Fruit fly (Drosophila melanogaster) whole organism, embryonic: ENCODE data around the gene scaf6.
A peak's percentile ranks its signal among the peaks of the same experiment; 100 is the strongest.

ENCODE experiments used
- Aef1 ChIP-seq: fragments of 200-800 bp; sonication (Bioruptor generic); IDR thresholded peaks from 3 replicates; pipeline ENCODE4 v1.3.6; 2022; ENCODE audit warnings: missing biosample characterization, missing genetic modification characterization
- Antp ChIP-seq: fragments of 200-800 bp; sonication (Bioruptor generic); optimal IDR thresholded peaks from 3 replicates; lab custom pipeline; 2016; ENCODE audit warnings: missing biosample characterization, missing genetic modification characterization
- C15 ChIP-seq: fragments of 200-800 bp; sonication (Bioruptor generic); IDR thresholded peaks from 3 replicates; pipeline ENCODE4 v1.3.6; 2022; ENCODE audit warnings: missing biosample characterization, missing genetic modification characterization
- CG10543 ChIP-seq: fragments of 200-800 bp; sonication (Bioruptor generic); optimal IDR thresholded peaks from 3 replicates; lab custom pipeline; 2017; ENCODE audit warnings: missing biosample characterization, mild to moderate bottlenecking, missing genetic modification characterization, moderate library complexity
- CG11504 ChIP-seq: fragments of 200-800 bp; sonication (Bioruptor generic); optimal IDR thresholded peaks from 3 replicates; lab custom pipeline; 2019; ENCODE audit warnings: missing biosample characterization, mild to moderate bottlenecking, missing genetic modification characterization, moderate library complexity
- CG12104 ChIP-seq: fragments of 200-800 bp; sonication (Bioruptor generic); optimal IDR thresholded peaks from 3 replicates; lab custom pipeline; 2016; ENCODE audit warnings: missing biosample characterization, missing genetic modification characterization
- CG12155 ChIP-seq: fragments of 200-800 bp; sonication (Bioruptor generic); optimal IDR thresholded peaks from 3 replicates; lab custom pipeline; 2016; ENCODE audit warnings: missing biosample characterization, missing genetic modification characterization
- CG12942 ChIP-seq: fragments of 200-800 bp; sonication (Bioruptor generic); optimal IDR thresholded peaks from 3 replicates; lab custom pipeline; 2016; ENCODE audit warnings: missing biosample characterization, missing genetic modification characterization
- CG13775 ChIP-seq: fragments of 200-800 bp; sonication (Bioruptor generic); optimal IDR thresholded peaks from 3 replicates; lab custom pipeline; 2017; ENCODE audit warnings: missing biosample characterization, mild to moderate bottlenecking, missing genetic modification characterization
- CG14965 ChIP-seq: fragments of 200-800 bp; sonication (Bioruptor generic); optimal IDR thresholded peaks from 2 replicates; lab custom pipeline; 2016; ENCODE audit warnings: missing biosample characterization, missing genetic modification characterization, borderline replicate concordance
- CG15011 ChIP-seq: fragments of 200-800 bp; sonication (Bioruptor generic); optimal IDR thresholded peaks from 3 replicates; lab custom pipeline; 2018; ENCODE audit warnings: missing biosample characterization, mild to moderate bottlenecking, missing genetic modification characterization
- CG15073 ChIP-seq: fragments of 200-800 bp; sonication (Bioruptor generic); optimal IDR thresholded peaks from 2 replicates; lab custom pipeline; 2016; ENCODE audit warnings: missing biosample characterization, missing genetic modification characterization
- CG15696 ChIP-seq: fragments of 200-800 bp; sonication (Bioruptor generic); optimal IDR thresholded peaks from 2 replicates; lab custom pipeline; 2019; ENCODE audit warnings: missing biosample characterization, mild to moderate bottlenecking, missing genetic modification characterization, moderate library complexity
- CG1647 ChIP-seq: fragments of 200-800 bp; sonication (Bioruptor generic); optimal IDR thresholded peaks from 3 replicates; lab custom pipeline; 2016; ENCODE audit warnings: missing biosample characterization, missing genetic modification characterization
- CG16813 ChIP-seq: fragments of 200-800 bp; sonication (Bioruptor generic); IDR thresholded peaks from 3 replicates; pipeline ENCODE4 v1.3.6; 2022; ENCODE audit warnings: missing biosample characterization, missing genetic modification characterization; ENCODE audit not compliant: partially characterized antibody
- CG16815 ChIP-seq: fragments of 200-800 bp; sonication (Bioruptor generic); optimal IDR thresholded peaks from 3 replicates; lab custom pipeline; 2017; ENCODE audit warnings: missing biosample characterization, mild to moderate bottlenecking, missing genetic modification characterization
- CG17385 ChIP-seq: fragments of 200-800 bp; sonication (Bioruptor generic); optimal IDR thresholded peaks from 3 replicates; lab custom pipeline; 2018; ENCODE audit warnings: missing biosample characterization, mild to moderate bottlenecking, missing genetic modification characterization
- CG2199 ChIP-seq: fragments of 200-800 bp; sonication (Bioruptor generic); IDR thresholded peaks from 3 replicates; pipeline ENCODE4 v1.3.6; 2022; ENCODE audit warnings: missing biosample characterization, missing genetic modification characterization
- CG30403 ChIP-seq: fragments of 200-800 bp; sonication (Bioruptor generic); optimal IDR thresholded peaks from 3 replicates; lab custom pipeline; 2016; ENCODE audit warnings: missing biosample characterization, missing genetic modification characterization
- CG30431 ChIP-seq: fragments of 200-800 bp; sonication (Bioruptor generic); optimal IDR thresholded peaks from 2 replicates; lab custom pipeline; 2017; ENCODE audit warnings: missing biosample characterization, missing genetic modification characterization
- CG8359 ChIP-seq: fragments of 200-800 bp; sonication (Bioruptor generic); optimal IDR thresholded peaks from 2 replicates; lab custom pipeline; 2017; ENCODE audit warnings: missing biosample characterization, mild to moderate bottlenecking, missing genetic modification characterization, borderline replicate concordance
- CG8765 ChIP-seq: fragments of 200-800 bp; sonication (Bioruptor generic); IDR thresholded peaks from 2 replicates; pipeline ENCODE4 v1.3.6; 2022; ENCODE audit warnings: missing biosample characterization, missing genetic modification characterization
- CG9437 ChIP-seq: fragments of 200-800 bp; sonication (Bioruptor generic); optimal IDR thresholded peaks from 2 replicates; lab custom pipeline; 2018; ENCODE audit warnings: missing biosample characterization, mild to moderate bottlenecking, missing genetic modification characterization
- CHES-1-like ChIP-seq: fragments of 200-800 bp; sonication (Bioruptor generic); optimal IDR thresholded peaks from 2 replicates; lab custom pipeline; 2016; ENCODE audit warnings: missing biosample characterization, missing genetic modification characterization
- CrebB ChIP-seq: fragments of 200-800 bp; sonication (Bioruptor generic); optimal IDR thresholded peaks from 3 replicates; lab custom pipeline; 2018; ENCODE audit warnings: missing biosample characterization, mild to moderate bottlenecking, missing genetic modification characterization
- D19B ChIP-seq: fragments of 200-800 bp; sonication (Bioruptor generic); optimal IDR thresholded peaks from 2 replicates; lab custom pipeline; 2017; ENCODE audit warnings: missing biosample characterization, mild to moderate bottlenecking, missing genetic modification characterization
- Dbx ChIP-seq: fragments of 200-800 bp; sonication (Bioruptor generic); IDR thresholded peaks from 3 replicates; pipeline ENCODE4 v1.3.6; 2022; ENCODE audit warnings: missing biosample characterization, missing genetic modification characterization
- ERR ChIP-seq: fragments of 200-800 bp; sonication (Bioruptor generic); optimal IDR thresholded peaks from 2 replicates; lab custom pipeline; 2016; ENCODE audit warnings: missing biosample characterization, missing genetic modification characterization
- GATAe ChIP-seq: fragments of 200-800 bp; sonication (Bioruptor generic); conservative IDR thresholded peaks from 2 replicates; pipeline ENCODE4 v1.3.6; 2022; ENCODE audit warnings: missing biosample characterization, missing genetic modification characterization
- Lim3 ChIP-seq: fragments of 200-800 bp; sonication (Bioruptor generic); IDR thresholded peaks from 2 replicates; pipeline ENCODE4 v1.3.6; 2022; ENCODE audit warnings: missing biosample characterization, missing genetic modification characterization
- Lpt ChIP-seq: fragments of >200 bp; optimal IDR thresholded peaks from 2 replicates; lab custom pipeline; 2018; ENCODE audit warnings: missing biosample characterization, missing genetic modification characterization
- MTF-1 ChIP-seq: fragments of 200-800 bp; sonication (Bioruptor generic); optimal IDR thresholded peaks from 2 replicates; lab custom pipeline; 2018; ENCODE audit warnings: missing biosample characterization, mild to moderate bottlenecking, missing genetic modification characterization, borderline replicate concordance
- NK7.1 ChIP-seq: fragments of 200-800 bp; sonication (Bioruptor generic); optimal IDR thresholded peaks from 3 replicates; lab custom pipeline; 2016; ENCODE audit warnings: missing biosample characterization, missing genetic modification characterization
- Nf-YA ChIP-seq: fragments of 200-800 bp; sonication (Bioruptor generic); IDR thresholded peaks from 2 replicates; pipeline ENCODE4 v1.3.6; 2022; ENCODE audit warnings: missing biosample characterization, missing genetic modification characterization
- Oli ChIP-seq: fragments of 200-800 bp; sonication (Bioruptor generic); optimal IDR thresholded peaks from 2 replicates; lab custom pipeline; 2018; ENCODE audit warnings: missing biosample characterization, mild to moderate bottlenecking, missing genetic modification characterization, moderate library complexity
- Scr ChIP-seq: fragments of 200-800 bp; sonication (Bioruptor generic); IDR thresholded peaks from 2 replicates; pipeline ENCODE4 v1.3.6; 2022; ENCODE audit warnings: missing biosample characterization, missing genetic modification characterization; ENCODE audit not compliant: partially characterized antibody
- TFAM ChIP-seq: fragments of 200-800 bp; sonication (Bioruptor generic); optimal IDR thresholded peaks from 2 replicates; lab custom pipeline; 2017; ENCODE audit warnings: missing biosample characterization, missing genetic modification characterization, inconsistent platforms
- al ChIP-seq: fragments of 200-800 bp; sonication (Bioruptor generic); IDR thresholded peaks from 2 replicates; pipeline ENCODE4 v1.3.6; 2022; ENCODE audit warnings: missing biosample characterization, missing genetic modification characterization
- aop ChIP-seq: fragments of 200-800 bp; sonication (Bioruptor generic); IDR thresholded peaks from 2 replicates; pipeline ENCODE4 v1.3.6; 2022; ENCODE audit warnings: missing biosample characterization, missing genetic modification characterization
- br ChIP-seq: fragments of >200 bp; optimal IDR thresholded peaks from 2 replicates; lab custom pipeline; 2017
- btn ChIP-seq: fragments of 200-800 bp; sonication (Bioruptor generic); optimal IDR thresholded peaks from 2 replicates; lab custom pipeline; 2016; ENCODE audit warnings: missing biosample characterization, missing genetic modification characterization
- crol ChIP-seq: fragments of 200-800 bp; sonication (Bioruptor generic); IDR thresholded peaks from 2 replicates; pipeline ENCODE4 v1.3.6; 2022; ENCODE audit warnings: missing biosample characterization, missing genetic modification characterization
- dmrt11E ChIP-seq: fragments of 200-800 bp; sonication (Bioruptor generic); optimal IDR thresholded peaks from 3 replicates; lab custom pipeline; 2018; ENCODE audit warnings: missing biosample characterization, mild to moderate bottlenecking, missing genetic modification characterization, moderate library complexity
- gt ChIP-seq: fragments of 200-800 bp; sonication (Bioruptor generic); IDR thresholded peaks from 2 replicates; pipeline ENCODE4 v1.3.6; 2022; ENCODE audit warnings: missing biosample characterization, missing genetic modification characterization
- luna ChIP-seq: fragments of 200-800 bp; sonication (Bioruptor generic); optimal IDR thresholded peaks from 2 replicates; lab custom pipeline; 2016; ENCODE audit warnings: missing biosample characterization, missing genetic modification characterization
- p53 ChIP-seq: fragments of 200-800 bp; sonication (Bioruptor generic); optimal IDR thresholded peaks from 2 replicates; lab custom pipeline; 2016; ENCODE audit warnings: missing biosample characterization, missing genetic modification characterization
- pum ChIP-seq: fragments of 200-800 bp; sonication (Bioruptor generic); optimal IDR thresholded peaks from 2 replicates; lab custom pipeline; 2016; ENCODE audit warnings: missing biosample characterization, missing genetic modification characterization
- row ChIP-seq: fragments of 200-800 bp; sonication (Bioruptor generic); IDR thresholded peaks from 3 replicates; pipeline ENCODE4 v1.3.6; 2022; ENCODE audit warnings: missing biosample characterization, missing genetic modification characterization
- seq ChIP-seq: fragments of 200-800 bp; sonication (Bioruptor generic); IDR thresholded peaks from 2 replicates; pipeline ENCODE4 v1.3.6; 2022; ENCODE audit warnings: missing biosample characterization, missing genetic modification characterization
- wdn ChIP-seq: fragments of 200-800 bp; sonication (Bioruptor generic); IDR thresholded peaks from 2 replicates; pipeline ENCODE4 v1.3.6; 2022; ENCODE audit warnings: missing biosample characterization, missing genetic modification characterization
- wek ChIP-seq: fragments of 200-800 bp; sonication (Bioruptor generic); optimal IDR thresholded peaks from 3 replicates; lab custom pipeline; 2018; ENCODE audit warnings: missing biosample characterization, mild to moderate bottlenecking, missing genetic modification characterization, moderate library complexity
- zfh1 ChIP-seq: fragments of 200-800 bp; sonication (Bioruptor generic); IDR thresholded peaks from 3 replicates; pipeline ENCODE4 v1.3.6; 2022; ENCODE audit warnings: missing biosample characterization, missing genetic modification characterization

Gene scaf6

DNA sequence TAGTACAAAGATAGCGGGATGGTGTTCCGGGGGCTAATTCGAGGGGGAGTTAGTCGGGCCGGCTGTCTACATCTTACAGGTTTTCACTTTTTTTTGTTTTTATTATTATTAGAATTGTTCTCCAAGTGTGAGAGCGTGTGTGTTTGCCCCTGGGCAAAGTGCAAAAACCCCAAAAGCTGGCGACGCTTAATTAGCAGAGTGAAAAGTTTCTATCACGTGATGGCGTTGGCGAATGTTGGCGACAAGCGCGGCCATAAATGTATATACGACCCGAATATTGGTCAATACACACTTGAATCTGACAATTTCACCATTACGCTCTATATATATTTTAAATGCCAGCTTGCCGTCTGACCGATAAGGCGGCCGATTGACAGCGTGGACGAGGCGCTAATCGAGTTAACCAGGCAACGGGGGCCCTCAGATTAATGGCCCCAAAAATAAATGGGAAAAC is 33.4 kb downstream of the scaf6 start:
- TF ChIP-seq luna (GFP tag; lab: Kevin White, UChicago) (no peak), C15 (GFP tag; lab: Robert Waterston, UW) (0 out of 3 replicates have a peak, but pooled peaks have one; percentile 24), Antp (no peak), NK7.1 (GFP tag; lab: Kevin White, UChicago) (no peak), pum (GFP tag; lab: Kevin White, UChicago) (no peak), MTF-1 (GFP tag; lab: Kevin White, UChicago) (no peak), Nf-YA (GFP tag; lab: Robert Waterston, UW) (no peak), CG16813 (GFP tag; lab: Robert Waterston, UW) (no peak), CG12155 (no peak), CHES-1-like (no peak), zfh1 (GFP tag; lab: Robert Waterston, UW) (no peak), ERR (GFP tag; lab: Kevin White, UChicago) (no peak), CG30431 (GFP tag; lab: Kevin White, UChicago) (no peak), crol (GFP tag; lab: Robert Waterston, UW) (no peak), CG12104 (GFP tag; lab: Kevin White, UChicago) (no peak), row (GFP tag; lab: Robert Waterston, UW) (no peak), Oli (tag; lab: Kevin White, UChicago) (no peak), al (GFP tag; lab: Robert Waterston, UW) (peak; percentile 11; the same call in 1 of the 2 replicates), CG16815 (GFP tag; lab: Kevin White, UChicago) (no peak), CG30403 (GFP tag; lab: Kevin White, UChicago) (no peak), CG8359 (GFP tag; lab: Kevin White, UChicago) (no peak), wdn (no peak), Lim3 (GFP tag; lab: Robert Waterston, UW) (no peak), TFAM (no peak), CG17385 (GFP tag; lab: Kevin White, UChicago) (no peak), p53 (GFP tag; lab: Kevin White, UChicago) (no peak), CrebB (tag; lab: Kevin White, UChicago) (no peak), CG15011 (GFP tag; lab: Kevin White, UChicago) (no peak), seq (0 out of 2 replicates have a peak, but pooled peaks have one; percentile 14), CG15073 (no peak), CG8765 (no peak), D19B (GFP tag; lab: Kevin White, UChicago) (no peak), CG2199 (GFP tag; lab: Robert Waterston, UW) (0 out of 3 replicates have a peak, but pooled peaks have one; percentile 54), gt (GFP tag; lab: Robert Waterston, UW) (no peak), CG12942 (GFP tag; lab: Kevin White, UChicago) (no peak), wek (no peak), Dbx (0 out of 3 replicates have a peak, but pooled peaks have one; percentile 19), CG10543 (GFP tag; lab: Kevin White, UChicago) (peak; percentile 25), CG11504 (tag; lab: Kevin White, UChicago) (no peak), Scr (GFP tag; lab: Robert Waterston, UW) (no peak), Lpt (GFP tag; lab: Kevin White, UChicago) (no peak), dmrt11E (no peak), Aef1 (GFP tag; lab: Robert Waterston, UW) (no peak), aop (GFP tag; lab: Robert Waterston, UW) (no peak), GATAe (GFP tag; lab: Robert Waterston, UW) (no peak), CG15696 (tag; lab: Kevin White, UChicago) (no peak), btn (GFP tag; lab: Kevin White, UChicago) (no peak), br (lab: Kevin White, UChicago) (no peak), CG9437 (GFP tag; lab: Kevin White, UChicago) (no peak), CG14965 (no peak), CG1647 (no peak), CG13775 (GFP tag; lab: Kevin White, UChicago) (no peak)
